Fruit fly (Drosophila melanogaster): Measurements from ENCODE around the gene CG31088.

Gene CG31088

DNA sequence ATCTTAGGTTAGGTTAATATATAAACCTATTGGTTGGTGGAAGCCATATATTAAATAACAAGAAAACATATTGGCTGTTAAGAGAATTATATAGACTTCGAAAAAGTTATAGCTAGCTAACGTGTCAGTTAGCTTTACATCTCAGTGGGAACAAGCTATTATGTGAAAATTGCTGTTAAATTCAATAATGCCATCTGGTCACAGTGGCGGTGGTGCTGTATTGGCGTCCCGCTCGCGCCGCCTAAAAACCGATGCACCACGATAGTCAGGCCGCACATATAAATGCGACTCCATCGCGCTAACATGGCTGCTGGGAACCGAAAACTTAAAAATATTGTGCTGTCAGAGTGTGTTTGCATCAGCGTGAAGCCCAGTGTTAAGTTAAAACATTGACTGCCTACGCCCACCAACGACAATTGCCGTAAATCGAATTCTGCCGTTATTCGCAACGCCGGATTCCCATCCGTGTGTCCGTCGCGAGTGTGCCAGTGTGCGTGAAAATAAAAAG, 22.3 kb upstream of the CG31088 start, which contains the start of gene Hel89B (continued):
- no peak for TF ChIP-seq CG6854 (GFP tag; optimal IDR thresholded peaks at IDR 0.05)
- no peak for TF ChIP-seq yki (optimal IDR thresholded peaks at IDR 0.05)
- peak; percentile 69 for TF ChIP-seq CG33213 (GFP tag; optimal IDR thresholded peaks at IDR 0.05)
- peak; percentile 45 for TF ChIP-seq chn (GFP tag; optimal IDR thresholded peaks at IDR 0.05)
- TF ChIP-seq BEAF-32 (GFP tag; optimal IDR thresholded peaks at IDR 0.05): peak; percentile 95
- TF ChIP-seq TFAM (GFP tag; optimal IDR thresholded peaks at IDR 0.05): no peak
- TF ChIP-seq CG6654 (GFP tag; optimal IDR thresholded peaks at IDR 0.05): no peak
- TF ChIP-seq run (tag; optimal IDR thresholded peaks at IDR 0.05): no peak
- peak; percentile 44 for TF ChIP-seq tup (GFP tag; optimal IDR thresholded peaks at IDR 0.05)
- no peak for TF ChIP-seq CG31224 (GFP tag; IDR thresholded peaks at IDR 0.05)
- peak; percentile 81 for TF ChIP-seq CG2712 (tag; optimal IDR thresholded peaks at IDR 0.05)
- TF ChIP-seq Sin3A (optimal IDR thresholded peaks at IDR 0.05): peak; percentile 79
- TF ChIP-seq CG9215 (GFP tag; IDR thresholded peaks at IDR 0.05): no peak
- no peak for TF ChIP-seq disco-r (GFP tag; optimal IDR thresholded peaks at IDR 0.05)
- TF ChIP-seq CG11247 (GFP tag; IDR thresholded peaks at IDR 0.05): no peak
- no peak for TF ChIP-seq wor (GFP tag; IDR thresholded peaks at IDR 0.05)
- peak; percentile 76 for TF ChIP-seq pho (GFP tag; optimal IDR thresholded peaks at IDR 0.05)
- peak; percentile 90 for TF ChIP-seq CG17802 (tag; optimal IDR thresholded peaks at IDR 0.05)
- TF ChIP-seq Ptx1 (GFP tag; IDR thresholded peaks at IDR 0.05): no peak
- TF ChIP-seq Gsc (GFP tag; IDR thresholded peaks at IDR 0.05): no peak
- no peak for TF ChIP-seq CG17568 (GFP tag; optimal IDR thresholded peaks at IDR 0.05)
- peak; percentile 73 for TF ChIP-seq CG15696 (tag; optimal IDR thresholded peaks at IDR 0.05)
- peak; percentile 38 for TF ChIP-seq CG5245 (GFP tag; optimal IDR thresholded peaks at IDR 0.05)
- no peak for TF ChIP-seq esg (GFP tag; conservative IDR thresholded peaks at IDR 0.05)
- TF ChIP-seq CG18476 (GFP tag; optimal IDR thresholded peaks at IDR 0.05): peak; percentile 56
- TF ChIP-seq Awh (GFP tag; IDR thresholded peaks at IDR 0.05): no peak
- TF ChIP-seq CG13775 (GFP tag; optimal IDR thresholded peaks at IDR 0.05): peak; percentile 54
- TF ChIP-seq Spps (tag; optimal IDR thresholded peaks at IDR 0.05): no peak
- TF ChIP-seq Hey (tag; optimal IDR thresholded peaks at IDR 0.05): no peak
- peak; percentile 33 for TF ChIP-seq YL-1 (GFP tag; optimal IDR thresholded peaks at IDR 0.05)
- TF ChIP-seq CG13123 (GFP tag; optimal IDR thresholded peaks at IDR 0.05): peak; percentile 41
- TF ChIP-seq Taf1 (GFP tag; IDR thresholded peaks at IDR 0.05): no peak
- TF ChIP-seq fd64A (GFP tag; optimal IDR thresholded peaks at IDR 0.05): no peak
- TF ChIP-seq cad (GFP tag; optimal IDR thresholded peaks at IDR 0.05): no peak
- TF ChIP-seq az2 (GFP tag; optimal IDR thresholded peaks at IDR 0.05): peak; percentile 71
- peak; percentile 96 for TF ChIP-seq CG30020 (tag; optimal IDR thresholded peaks at IDR 0.05)
- no peak for TF ChIP-seq crc (GFP tag; optimal IDR thresholded peaks at IDR 0.05)
- no peak for TF ChIP-seq ci (GFP tag; IDR thresholded peaks at IDR 0.05)
- TF ChIP-seq Eip74EF (GFP tag; optimal IDR thresholded peaks at IDR 0.05): no peak
- TF ChIP-seq hb (GFP tag; IDR thresholded peaks at IDR 0.05; ENCODE audit: partially characterized antibody): no peak
- no peak for TF ChIP-seq lmd (GFP tag; IDR thresholded peaks at IDR 0.05)
- TF ChIP-seq CG9609 (GFP tag; optimal IDR thresholded peaks at IDR 0.05): peak; percentile 66
- TF ChIP-seq Trl (optimal IDR thresholded peaks at IDR 0.05): no peak
- TF ChIP-seq Trl (GFP tag; optimal IDR thresholded peaks at IDR 0.05): peak; percentile 53
- no peak for TF ChIP-seq Ravus (GFP tag; IDR thresholded peaks at IDR 0.05)
- peak; percentile 18 for TF ChIP-seq CG16863 (GFP tag; optimal IDR thresholded peaks at IDR 0.05)
- TF ChIP-seq PHDP (tag; optimal IDR thresholded peaks at IDR 0.05): peak; percentile 35
- TF ChIP-seq CkIIα-i1 (GFP tag; IDR thresholded peaks at IDR 0.05): no peak
- no peak for TF ChIP-seq CG6791 (GFP tag; IDR thresholded peaks at IDR 0.05; ENCODE audit: partially characterized antibody)
- TF ChIP-seq ssp (GFP tag; IDR thresholded peaks at IDR 0.05): no peak
- TF ChIP-seq CG16815 (GFP tag; optimal IDR thresholded peaks at IDR 0.05): peak; percentile 62
- peak; percentile 37 for TF ChIP-seq Usf (GFP tag; optimal IDR thresholded peaks at IDR 0.05)
- TF ChIP-seq MBD-R2 (GFP tag; IDR thresholded peaks at IDR 0.05): no peak
